Worm (Caenorhabditis elegans) whole organism, L1 larva: ENCODE data around the gene pnc-1.
"Not testable (repeated sequence)": the region's sequence is repeated elsewhere in the genome, so short reads cannot be mapped to it uniquely, and the experiment has no call there.

Experiments used
- F16B12.6 ChIP-seq: fragments of 150-350 bp; optimal IDR thresholded peaks from 2 replicates; lab custom pipeline; 2014; ENCODE audit warnings: missing biosample characterization, missing genetic modification characterization
- aha-1 ChIP-seq: fragments of 150-350 bp; optimal IDR thresholded peaks from 2 replicates; lab custom pipeline; 2014; ENCODE audit warnings: missing biosample characterization, missing genetic modification characterization
- blmp-1 ChIP-seq: fragments of 150-350 bp; optimal IDR thresholded peaks from 2 replicates; lab custom pipeline; 2014; ENCODE audit warnings: missing biosample characterization, missing genetic modification characterization
- ceh-82 ChIP-seq, 3 experiments: fragments of 150-350 bp in 1 of 3; sonication (generic microtip) in 2 of 3; optimal IDR thresholded peaks; 2 replicates each; lab custom pipeline; 2014 to 2017; ENCODE audit warnings: missing biosample characterization in 3 of 3, missing genetic modification characterization in 3 of 3
- ceh-90 ChIP-seq: sonication (generic microtip); optimal IDR thresholded peaks from 2 replicates; lab custom pipeline; 2016; ENCODE audit warnings: missing genetic modification characterization, missing compliant biosample characterization
- dpl-1 ChIP-seq, 3 experiments: fragments of 150-350 bp in 2 of 3; sonication (generic microtip) in 1 of 3; optimal IDR thresholded peaks; 2 replicates each; lab custom pipeline; 2014 to 2017; ENCODE audit warnings: missing biosample characterization in 3 of 3, missing genetic modification characterization in 3 of 3, missing genetic modification reagents in 3 of 3
- efl-1 ChIP-seq, 4 experiments: fragments of 150-350 bp; optimal IDR thresholded peaks in 3 of 4; peaks in 1 of 4; 1 replicate in 1 of 4; 2 replicates in 3 of 4; lab custom pipeline; 2014; ENCODE audit warnings: missing biosample characterization in 2 of 4, missing genetic modification characterization in 2 of 4, missing genetic modification reagents in 2 of 4
- elt-2 ChIP-seq: sonication (generic microtip); optimal IDR thresholded peaks from 2 replicates; lab custom pipeline; 2016; ENCODE audit warnings: missing genetic modification characterization, mild to moderate bottlenecking, inconsistent platforms, missing compliant biosample characterization, missing genetic modification reagents
- elt-3 ChIP-seq, 6 experiments: fragments of 150-350 bp in 1 of 6; sonication (generic microtip); optimal IDR thresholded peaks; 2 replicates each; lab custom pipeline; 2017 to 2018; ENCODE audit warnings: missing biosample characterization in 6 of 6, missing genetic modification characterization in 6 of 6, inconsistent platforms in 1 of 6
- ets-5 ChIP-seq: fragments of 200-800 bp; sonication (Bioruptor generic); IDR thresholded peaks from 2 replicates; pipeline ENCODE4 v1.3.6; 2022; ENCODE audit warnings: missing genetic modification characterization, missing compliant biosample characterization
- fos-1 ChIP-seq: fragments of 150-350 bp; optimal IDR thresholded peaks from 2 replicates; lab custom pipeline; 2014; ENCODE audit warnings: missing biosample characterization, missing genetic modification characterization
- grh-1 ChIP-seq: fragments of 200-800 bp; sonication (Bioruptor generic); IDR thresholded peaks from 2 replicates; pipeline ENCODE4 v1.3.6; 2022; ENCODE audit warnings: missing genetic modification reagents, missing genetic modification characterization, missing compliant biosample characterization
- hlh-17 ChIP-seq: fragments of 200-800 bp; sonication (Bioruptor generic); optimal IDR thresholded peaks from 2 replicates; lab custom pipeline; 2018; ENCODE audit warnings: missing genetic modification characterization, mild to moderate bottlenecking, missing compliant biosample characterization, moderate library complexity, borderline replicate concordance
- irx-1 ChIP-seq: sonication (generic microtip); optimal IDR thresholded peaks from 2 replicates; lab custom pipeline; 2016; ENCODE audit warnings: missing genetic modification characterization, missing compliant biosample characterization
- jun-1 ChIP-seq: fragments of 150-350 bp; optimal IDR thresholded peaks from 2 replicates; lab custom pipeline; 2014; ENCODE audit warnings: missing biosample characterization, missing genetic modification reagents, missing genetic modification characterization
- lin-13 ChIP-seq: fragments of 150-350 bp; optimal IDR thresholded peaks from 2 replicates; lab custom pipeline; 2014; ENCODE audit warnings: missing biosample characterization, missing genetic modification reagents, missing genetic modification characterization
- lin-35 ChIP-seq, 2 experiments: fragments of 150-350 bp; optimal IDR thresholded peaks; 2 replicates each; lab custom pipeline; 2014; ENCODE audit warnings: missing biosample characterization in 2 of 2, missing genetic modification characterization in 2 of 2, missing genetic modification reagents in 2 of 2
- lin-39 ChIP-seq: fragments of 150-350 bp; optimal IDR thresholded peaks from 2 replicates; lab custom pipeline; 2014; ENCODE audit warnings: missing biosample characterization, missing genetic modification reagents, missing genetic modification characterization
- lsy-2 ChIP-seq, 2 experiments: fragments of 150-350 bp; optimal IDR thresholded peaks; 2 replicates each; lab custom pipeline; 2014; ENCODE audit warnings: missing biosample characterization in 2 of 2, missing genetic modification characterization in 2 of 2
- mdl-1 ChIP-seq, 2 experiments: fragments of 150-350 bp; optimal IDR thresholded peaks; 2 replicates each; lab custom pipeline; 2014 to 2017; ENCODE audit warnings: missing biosample characterization in 2 of 2, missing genetic modification characterization in 2 of 2, inconsistent platforms in 1 of 2
- mep-1 ChIP-seq: fragments of 150-350 bp; optimal IDR thresholded peaks from 2 replicates; lab custom pipeline; 2014; ENCODE audit warnings: missing biosample characterization, missing genetic modification characterization
- nhr-12 ChIP-seq: sonication (generic microtip); optimal IDR thresholded peaks from 2 replicates; lab custom pipeline; 2017; ENCODE audit warnings: missing biosample characterization, missing genetic modification characterization
- nhr-20 ChIP-seq: sonication (generic microtip); optimal IDR thresholded peaks from 2 replicates; lab custom pipeline; 2016; ENCODE audit warnings: mild to moderate bottlenecking, missing genetic modification characterization, missing compliant biosample characterization
- nhr-71 ChIP-seq: sonication (generic microtip); optimal IDR thresholded peaks from 2 replicates; lab custom pipeline; 2016; ENCODE audit warnings: mild to moderate bottlenecking, missing genetic modification characterization, moderate library complexity, missing compliant biosample characterization
- nhr-77 ChIP-seq: fragments of 150-350 bp; optimal IDR thresholded peaks from 2 replicates; lab custom pipeline; 2014; ENCODE audit warnings: missing biosample characterization, missing genetic modification characterization
- nhr-85 ChIP-seq: sonication (generic microtip); peaks from one replicate; lab custom pipeline; 2016; ENCODE audit warnings: missing genetic modification characterization, inconsistent platforms, missing compliant biosample characterization
- nhr-90 ChIP-seq: sonication (generic microtip); optimal IDR thresholded peaks from 2 replicates; lab custom pipeline; 2016; ENCODE audit warnings: mild to moderate bottlenecking, missing genetic modification characterization, missing compliant biosample characterization; ENCODE audit not compliant: poor library complexity
- rnt-1 ChIP-seq: sonication (generic microtip); optimal IDR thresholded peaks from 2 replicates; lab custom pipeline; 2016; ENCODE audit warnings: mild to moderate bottlenecking, missing genetic modification characterization, moderate library complexity, missing compliant biosample characterization
- skn-1 ChIP-seq: fragments of 150-350 bp; optimal IDR thresholded peaks from 2 replicates; lab custom pipeline; 2014; ENCODE audit warnings: missing biosample characterization, missing genetic modification characterization
- snu-23 ChIP-seq: sonication (generic microtip); optimal IDR thresholded peaks from 2 replicates; lab custom pipeline; 2016; ENCODE audit warnings: missing genetic modification characterization, missing compliant biosample characterization
- sup-37 ChIP-seq: fragments of 200-800 bp; sonication (Bioruptor generic); optimal IDR thresholded peaks from 2 replicates; lab custom pipeline; 2018; ENCODE audit warnings: mild to moderate bottlenecking, missing genetic modification characterization, missing compliant biosample characterization
- swsn-7 ChIP-seq: sonication (generic microtip); optimal IDR thresholded peaks from 2 replicates; lab custom pipeline; 2016; ENCODE audit warnings: missing genetic modification characterization, missing compliant biosample characterization
- tbx-2 ChIP-seq: sonication (generic microtip); optimal IDR thresholded peaks from 2 replicates; lab custom pipeline; 2016; ENCODE audit warnings: missing genetic modification characterization, missing compliant biosample characterization
- tlp-1 ChIP-seq: fragments of 150-350 bp; optimal IDR thresholded peaks from 2 replicates; lab custom pipeline; 2014; ENCODE audit warnings: missing biosample characterization, missing genetic modification characterization
- unc-86 ChIP-seq: sonication (generic microtip); optimal IDR thresholded peaks from 2 replicates; lab custom pipeline; 2016; ENCODE audit warnings: missing genetic modification characterization, missing compliant biosample characterization
- vab-15 ChIP-seq: sonication (generic microtip); optimal IDR thresholded peaks from 2 replicates; lab custom pipeline; 2017; ENCODE audit warnings: missing genotype, mild to moderate bottlenecking, missing genetic modification characterization, missing compliant biosample characterization

Gene pnc-1

ce11 chrIV:207885-208284 lies 23.6 kb downstream of the pnc-1 start, which contains the start of gene Y38C1AA.1:
Gene Y38C1AA.1, plus strand, starts transcription at chrIV:208185.
- TF ChIP-seq lin-39 (tag; lab: Kevin White, UChicago), result no peak

ce11 chrIV:210591-210990 lies 26.3 kb downstream of the pnc-1 start:
- TF ChIP-seq ets-5 (GFP tag; lab: Robert Waterston, UW), result no peak
- TF ChIP-seq swsn-7 (tag; lab: Kevin White, UChicago), result peak; percentile 49
- TF ChIP-seq blmp-1, result peak; percentile 14
- TF ChIP-seq lsy-2 (tag; optimal IDR thresholded peaks at IDR 0.05; lab: Kevin White, UChicago), result peak; percentile 35 to 38
- peak; percentile 10 to 25 (median 23) for TF ChIP-seq dpl-1 (GFP tag; optimal IDR thresholded peaks at IDR 0.05; lab: Kevin White, UChicago)
- peak; percentile 79 for TF ChIP-seq elt-2 (tag; lab: Kevin White, UChicago)
- TF ChIP-seq nhr-90 (tag; lab: Kevin White, UChicago), result peak; percentile 75
- TF ChIP-seq efl-1 (optimal IDR thresholded peaks at IDR 0.05; lab: Kevin White, UChicago), result peak; percentile 50 to 53
- peak; percentile 32 to 94 for TF ChIP-seq efl-1 (GFP tag; optimal IDR thresholded peaks at IDR 0.05 in 1 of 2; lab: Kevin White, UChicago)
- TF ChIP-seq unc-86 (tag; lab: Kevin White, UChicago), result peak; percentile 9
- TF ChIP-seq nhr-71 (tag; lab: Kevin White, UChicago), result peak; percentile 64
- TF ChIP-seq nhr-20, result peak; percentile 50
- TF ChIP-seq irx-1 (tag; lab: Kevin White, UChicago), result no peak
- TF ChIP-seq ceh-82 (tag; optimal IDR thresholded peaks at IDR 0.05; lab: Kevin White, UChicago), result peak in 2 of 3 experiments; percentile 10 to 27
- peak in 2 of 6 experiments; percentile 22 to 50 for TF ChIP-seq elt-3 (tag; optimal IDR thresholded peaks at IDR 0.05; lab: Kevin White, UChicago)
- peak; percentile 61 for TF ChIP-seq skn-1 (tag; lab: Kevin White, UChicago)
- no peak for TF ChIP-seq aha-1 (tag; lab: Kevin White, UChicago)
- TF ChIP-seq lin-13 (GFP tag; lab: Kevin White, UChicago), result peak; percentile 11
- TF ChIP-seq F16B12.6, result no peak
- TF ChIP-seq snu-23 (GFP tag; lab: Kevin White, UChicago), result peak; percentile 57
- TF ChIP-seq jun-1 (tag; lab: Kevin White, UChicago), result peak; percentile 31
- TF ChIP-seq grh-1 (GFP tag; lab: Robert Waterston, UW), result no peak
- no peak for TF ChIP-seq nhr-77
- TF ChIP-seq nhr-85, result peak; percentile 84
- TF ChIP-seq mep-1 (tag; lab: Kevin White, UChicago), result peak; percentile 35
- peak in 1 of 2 experiments; percentile 66 for TF ChIP-seq lin-35 (GFP tag; optimal IDR thresholded peaks at IDR 0.05; lab: Kevin White, UChicago)
- TF ChIP-seq fos-1 (tag; lab: Kevin White, UChicago), result no peak
- peak in 1 of 2 experiments; percentile 10 for TF ChIP-seq mdl-1 (tag; optimal IDR thresholded peaks at IDR 0.05; lab: Kevin White, UChicago)
- peak; percentile 41 for TF ChIP-seq tbx-2 (tag; lab: Kevin White, UChicago)

- TF ChIP-seq hlh-17 (no peak), tlp-1 (tag; lab: Kevin White, UChicago) (no peak), aha-1 (tag; lab: Kevin White, UChicago) (no peak), rnt-1 (tag; lab: Kevin White, UChicago) (no peak), nhr-12 (tag; lab: Kevin White, UChicago) (no peak), sup-37 (GFP tag; lab: Kevin White, UChicago) (no peak), swsn-7 (tag; lab: Kevin White, UChicago) (no peak), vab-15 (tag; lab: Kevin White, UChicago) (no peak), elt-3 (tag; optimal IDR thresholded peaks at IDR 0.05; lab: Kevin White, UChicago) (no peak), ceh-90 (tag; lab: Kevin White, UChicago) (no peak), F16B12.6 (no peak), nhr-85 (no peak), lin-35 (GFP tag; optimal IDR thresholded peaks at IDR 0.05; lab: Kevin White, UChicago) (no peak)
These were observed 34.0 kb downstream of the pnc-1 start, which contains the start of gene prdx-6 for ce11 chrIV:218252-218651. Gene prdx-6, plus strand, starts transcription at chrIV:218552.

ce11 chrIV:230714-231113 lies 46.4 kb downstream of the pnc-1 start:
- TF ChIP-seq efl-1 (optimal IDR thresholded peaks at IDR 0.05; lab: Kevin White, UChicago), result not testable (repeated sequence)
- TF ChIP-seq efl-1 (GFP tag; optimal IDR thresholded peaks at IDR 0.05 in 1 of 2; lab: Kevin White, UChicago), result peak in 1 of 2 experiments; percentile 17
